Fruit fly (Drosophila melanogaster) whole organism, adult: ENCODE data around the gene CG6966.
A peak's percentile ranks its signal among the peaks of the same experiment; 100 is the strongest.

ENCODE experiments used
- CG11617 ChIP-seq: fragments of 200-800 bp; sonication (Bioruptor generic); optimal IDR thresholded peaks from 2 replicates; lab custom pipeline; 2017; ENCODE audit warnings: mild to moderate bottlenecking, missing biosample characterization, missing genetic modification reagents, missing genetic modification characterization
- CG12768 ChIP-seq: fragments of 200-800 bp; sonication (Bioruptor generic); optimal IDR thresholded peaks from 2 replicates; lab custom pipeline; 2017; ENCODE audit warnings: missing biosample characterization, missing genetic modification characterization, mild to moderate bottlenecking, moderate library complexity, missing genetic modification reagents
- CG14711 ChIP-seq: fragments of 200-800 bp; sonication (Bioruptor generic); optimal IDR thresholded peaks from 2 replicates; lab custom pipeline; 2018; ENCODE audit warnings: missing biosample characterization, mild to moderate bottlenecking, missing genetic modification characterization, moderate library complexity
- CG1620 ChIP-seq: fragments of 200-800 bp; sonication (Bioruptor generic); optimal IDR thresholded peaks from 2 replicates; lab custom pipeline; 2016; ENCODE audit warnings: missing biosample characterization, missing genetic modification characterization
- CG33017 ChIP-seq: fragments of 200-800 bp; sonication (Bioruptor generic); optimal IDR thresholded peaks from 2 replicates; lab custom pipeline; 2018; ENCODE audit warnings: missing biosample characterization, mild to moderate bottlenecking, missing genetic modification characterization, moderate library complexity
- CG5204 ChIP-seq: fragments of 200-800 bp; sonication (Bioruptor generic); optimal IDR thresholded peaks from 2 replicates; lab custom pipeline; 2016; ENCODE audit warnings: missing biosample characterization, missing genetic modification characterization
- CG7045 ChIP-seq: fragments of 200-800 bp; sonication (Bioruptor generic); optimal IDR thresholded peaks from 2 replicates; lab custom pipeline; 2017; ENCODE audit warnings: missing biosample characterization, mild to moderate bottlenecking, missing genetic modification characterization
- CG7101 ChIP-seq: fragments of 200-800 bp; sonication (Bioruptor generic); optimal IDR thresholded peaks from 2 replicates; lab custom pipeline; 2018; ENCODE audit warnings: missing biosample characterization, mild to moderate bottlenecking, missing genetic modification characterization, moderate library complexity
- Clk ChIP-seq: fragments of 200-800 bp; sonication (Bioruptor generic); optimal IDR thresholded peaks from 2 replicates; lab custom pipeline; 2017; ENCODE audit warnings: missing biosample characterization, missing genetic modification characterization
- Crg-1 ChIP-seq: fragments of 200-800 bp; sonication (Bioruptor generic); optimal IDR thresholded peaks from 2 replicates; lab custom pipeline; 2016; ENCODE audit warnings: missing biosample characterization, missing genetic modification characterization
- Hr96 ChIP-seq: fragments of 200-800 bp; sonication (Bioruptor generic); optimal IDR thresholded peaks from 2 replicates; lab custom pipeline; 2016; ENCODE audit warnings: missing biosample characterization, missing genetic modification characterization
- Mnt ChIP-seq: fragments of 200-800 bp; sonication (Bioruptor generic); optimal IDR thresholded peaks from 2 replicates; lab custom pipeline; 2016; ENCODE audit warnings: missing biosample characterization, mild to moderate bottlenecking, missing genetic modification characterization
- bab1 ChIP-seq: fragments of 200-800 bp; sonication (Bioruptor generic); optimal IDR thresholded peaks from 3 replicates; lab custom pipeline; 2019; ENCODE audit warnings: missing biosample characterization, mild to moderate bottlenecking, missing genetic modification characterization, moderate library complexity
- cic ChIP-seq: fragments of 200-800 bp; sonication (Bioruptor generic); optimal IDR thresholded peaks from 2 replicates; lab custom pipeline; 2017; ENCODE audit warnings: missing biosample characterization, mild to moderate bottlenecking, missing genetic modification characterization, moderate library complexity
- cnc ChIP-seq, 2 experiments: fragments of >200 bp; optimal IDR thresholded peaks; 2 replicates each; lab custom pipeline; 2017
- kay ChIP-seq: fragments of 200-800 bp; sonication (Bioruptor generic); peaks from one replicate; lab custom pipeline; 2016; ENCODE audit warnings: missing biosample characterization, missing genetic modification characterization, borderline replicate concordance
- ovo ChIP-seq: fragments of 200-800 bp; sonication (Bioruptor generic); optimal IDR thresholded peaks from 2 replicates; lab custom pipeline; 2016; ENCODE audit warnings: missing biosample characterization, missing genetic modification characterization
- pad ChIP-seq: fragments of 200-800 bp; sonication (Bioruptor generic); optimal IDR thresholded peaks from 3 replicates; lab custom pipeline; 2017; ENCODE audit warnings: missing biosample characterization, missing genetic modification characterization, mild to moderate bottlenecking, moderate library complexity, missing genetic modification reagents
- tj ChIP-seq: fragments of 200-800 bp; sonication (Bioruptor generic); optimal IDR thresholded peaks from 3 replicates; lab custom pipeline; 2017; ENCODE audit warnings: missing biosample characterization, mild to moderate bottlenecking, missing genetic modification characterization, moderate library complexity
- toe ChIP-seq: fragments of 200-800 bp; sonication (Bioruptor generic); optimal IDR thresholded peaks from 2 replicates; lab custom pipeline; 2016; ENCODE audit warnings: missing biosample characterization, missing genetic modification characterization

The CG6966 gene

DNA sequence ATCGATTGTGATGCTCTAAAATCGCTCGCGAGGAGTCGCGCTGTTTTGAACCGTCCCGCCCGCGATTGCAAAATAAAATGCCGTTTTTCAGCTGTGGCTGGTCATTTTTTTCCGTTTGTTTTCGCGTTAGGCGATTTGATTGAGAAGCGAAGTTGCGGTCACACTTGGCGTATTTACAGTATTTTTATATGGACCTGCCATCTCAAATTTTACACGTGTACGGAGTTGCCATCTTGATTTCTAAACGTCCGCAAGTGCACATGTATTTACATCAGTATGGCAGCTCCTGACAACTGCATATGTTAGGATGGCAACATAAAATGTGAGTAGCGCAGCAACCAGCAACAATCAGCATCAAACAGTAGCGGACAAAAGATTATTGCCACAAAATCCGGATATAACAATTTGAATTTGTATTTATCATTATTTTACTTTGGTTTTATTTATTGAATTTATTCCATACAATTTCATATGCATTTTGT is at the start of gene CG6966:
TSS of gene CG6966 (minus strand) at position 82 of the 482 bp plus-strand sequence.
- TF ChIP-seq CG11617 (peak; percentile 85), CG1620 (peak; percentile 98), kay (GFP tag; lab: Kevin White, UChicago) (no peak), Crg-1 (GFP tag; lab: Kevin White, UChicago) (peak; percentile 93), cic (GFP tag; lab: Kevin White, UChicago) (peak; percentile 86), Clk (peak; percentile 84), Mnt (peak; percentile 93), bab1 (peak; percentile 93), cnc (optimal IDR thresholded peaks at IDR 0.05; lab: Kevin White, UChicago) (no peak), CG33017 (tag; lab: Kevin White, UChicago) (peak; percentile 83), tj (GFP tag; lab: Kevin White, UChicago) (peak; percentile 42), CG12768 (GFP tag; lab: Kevin White, UChicago) (peak; percentile 67), CG7045 (GFP tag; lab: Kevin White, UChicago) (peak; percentile 89), Hr96 (peak; percentile 94), toe (peak; percentile 92), CG14711 (tag; lab: Kevin White, UChicago) (peak; percentile 77), ovo (GFP tag; lab: Kevin White, UChicago) (peak; percentile 97), CG5204 (GFP tag; lab: Kevin White, UChicago) (peak; percentile 94), pad (GFP tag; lab: Kevin White, UChicago) (peak; percentile 81), CG7101 (peak; percentile 95)

DNA sequence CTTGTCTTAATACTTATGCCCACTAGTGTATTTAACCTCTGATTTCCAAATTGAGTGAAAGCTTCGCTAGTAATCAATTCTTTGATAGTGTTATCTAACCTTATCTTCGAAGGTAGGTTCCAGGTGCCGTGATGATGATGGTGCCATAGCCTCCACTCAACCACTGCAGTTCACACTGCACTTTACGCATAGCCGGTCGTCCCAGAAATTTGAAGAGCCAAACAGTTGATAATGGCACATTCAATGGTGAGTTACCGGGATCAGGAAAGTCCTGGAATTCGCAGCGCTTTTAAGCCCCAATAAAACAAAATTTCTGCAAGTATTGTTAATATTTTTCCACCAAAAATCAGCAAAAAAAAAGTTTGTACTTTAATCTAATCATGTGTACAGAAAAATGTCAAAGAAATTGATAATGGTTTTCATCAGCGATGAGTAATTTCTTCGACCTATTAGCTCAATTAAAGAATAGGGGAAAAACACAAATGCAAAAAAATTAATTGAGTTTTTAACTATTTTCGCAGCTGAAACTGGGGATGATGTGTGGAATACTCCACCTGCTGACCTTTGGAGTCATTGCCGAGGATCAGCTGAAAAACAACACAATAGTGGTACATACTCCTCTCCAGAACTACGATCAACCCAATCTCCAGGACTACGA is 44.5 kb upstream of the CG6966 start, which contains the start of gene CG3987:
TSS of gene CG3987 (plus strand) at position 143 of the 658 bp plus-strand sequence.
- TF ChIP-seq Mnt (peak; percentile 30), CG11617 (no peak), CG5204 (GFP tag; lab: Kevin White, UChicago) (peak; percentile 25)

DNA sequence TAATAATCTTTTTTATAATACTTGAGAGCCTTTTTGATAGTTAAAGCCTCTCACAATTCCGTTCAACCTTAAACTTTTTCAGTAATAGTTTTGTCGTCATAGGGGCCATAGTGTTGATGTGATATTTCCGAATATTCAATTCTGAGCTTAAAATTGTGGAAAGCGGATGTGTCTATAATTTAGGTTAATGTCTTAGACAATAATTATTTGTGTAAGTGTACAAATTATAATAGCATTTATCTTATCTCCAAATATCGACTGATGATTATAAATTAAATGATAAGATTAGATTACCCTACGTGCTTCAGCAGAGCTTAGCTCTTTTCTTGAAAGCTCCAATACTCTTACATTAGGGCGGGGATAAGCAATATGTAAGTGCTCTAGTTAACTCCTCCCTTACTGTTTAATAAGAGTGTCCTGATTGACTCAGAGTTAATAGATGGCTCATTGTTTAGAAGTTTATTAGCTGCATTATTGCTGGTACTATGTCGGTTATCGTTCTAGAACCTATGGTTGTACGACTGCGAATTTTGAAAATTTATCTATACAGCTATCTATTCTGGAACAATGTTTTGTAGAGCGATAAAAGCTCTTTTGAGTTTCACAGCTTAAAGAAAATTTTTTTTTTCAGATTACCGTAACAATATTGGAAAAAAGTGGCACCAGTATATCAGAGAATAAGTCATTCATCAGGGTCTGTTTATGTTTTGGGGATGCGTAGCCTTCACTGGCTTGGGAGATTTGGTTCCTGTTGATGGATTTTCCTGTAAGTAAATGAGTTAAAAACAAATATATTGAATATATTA is 43.8 kb upstream of the CG6966 start:
- no peak for TF ChIP-seq CG1620
- TF ChIP-seq cnc (optimal IDR thresholded peaks at IDR 0.05; lab: Kevin White, UChicago) = no peak
- peak; percentile 37 for TF ChIP-seq CG33017 (tag; lab: Kevin White, UChicago)
- TF ChIP-seq CG7101 = peak; percentile 39
- TF ChIP-seq CG12768 (GFP tag; lab: Kevin White, UChicago) = peak; percentile 15
- TF ChIP-seq Crg-1 (GFP tag; lab: Kevin White, UChicago) = no peak
- peak; percentile 21 for TF ChIP-seq CG7045 (GFP tag; lab: Kevin White, UChicago)
- TF ChIP-seq CG11617 = peak; percentile 80
- no peak for TF ChIP-seq bab1
- TF ChIP-seq ovo (GFP tag; lab: Kevin White, UChicago) = no peak
- peak; percentile 47 for TF ChIP-seq cic (GFP tag; lab: Kevin White, UChicago)
- TF ChIP-seq toe = peak; percentile 45
- peak; percentile 26 for TF ChIP-seq tj (GFP tag; lab: Kevin White, UChicago)
- TF ChIP-seq CG5204 (GFP tag; lab: Kevin White, UChicago) = peak; percentile 74
- TF ChIP-seq Mnt = no peak
- no peak for TF ChIP-seq CG14711 (tag; lab: Kevin White, UChicago)
- TF ChIP-seq Hr96 = peak; percentile 42

DNA sequence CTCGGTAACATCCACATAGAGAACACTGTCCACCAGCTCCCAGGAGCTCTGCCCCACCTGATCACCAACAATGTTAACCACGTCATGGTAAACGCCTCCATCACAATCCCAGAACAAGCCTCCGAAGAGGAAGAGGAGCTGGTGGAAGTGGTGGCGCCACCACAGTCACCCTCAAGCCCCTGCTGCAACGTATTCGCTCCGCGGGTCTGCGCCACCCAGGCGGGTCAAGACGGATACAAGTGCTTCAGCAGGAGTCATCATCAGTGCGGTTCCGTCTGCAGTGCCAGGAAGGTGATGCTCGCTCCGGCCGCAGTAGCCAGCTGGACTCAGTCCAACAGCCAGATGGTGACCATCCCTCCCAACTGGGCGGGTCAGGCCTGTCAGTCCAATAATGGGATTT is 42.8 kb upstream of the CG6966 start:
- no peak for TF ChIP-seq ovo (GFP tag; lab: Kevin White, UChicago)
- TF ChIP-seq CG11617 = no peak
- no peak for TF ChIP-seq Clk
- no peak for TF ChIP-seq Crg-1 (GFP tag; lab: Kevin White, UChicago)
- no peak for TF ChIP-seq CG14711 (tag; lab: Kevin White, UChicago)
- no peak for TF ChIP-seq tj (GFP tag; lab: Kevin White, UChicago)
- TF ChIP-seq cnc (optimal IDR thresholded peaks at IDR 0.05; lab: Kevin White, UChicago) = no peak
- TF ChIP-seq CG7101 = no peak
- TF ChIP-seq CG1620 = no peak

DNA sequence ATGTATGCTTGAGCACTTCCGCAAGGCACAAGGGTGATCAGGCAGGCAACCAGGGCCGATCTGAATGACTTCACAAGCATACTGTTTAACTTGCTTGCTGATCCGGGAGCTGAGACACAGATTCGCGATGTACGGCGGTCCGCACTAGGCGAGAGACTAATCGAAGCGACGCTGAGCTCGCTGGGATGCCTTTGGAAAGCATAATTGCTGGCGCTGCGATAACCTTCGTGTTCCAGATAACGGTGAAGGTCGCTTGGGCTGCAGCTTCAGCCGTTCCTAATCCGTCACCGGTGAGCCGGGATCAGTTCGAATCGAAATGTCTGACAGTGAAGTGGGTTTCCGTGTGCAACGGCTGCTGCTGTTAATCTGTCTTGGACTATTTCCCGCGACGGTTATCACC is 41.4 kb upstream of the CG6966 start, which contains the start of the genes CG6912 and CG3984:
TSS of gene CG6912 (minus strand) at position 159 of the 400 bp plus-strand sequence.
TSS of gene CG3984 (plus strand) at position 303 of the 400 bp plus-strand sequence.
- TF ChIP-seq tj (GFP tag; lab: Kevin White, UChicago) = peak; percentile 33
- no peak for TF ChIP-seq toe
- TF ChIP-seq CG14711 (tag; lab: Kevin White, UChicago) = no peak
- TF ChIP-seq kay (GFP tag; lab: Kevin White, UChicago) = no peak

DNA sequence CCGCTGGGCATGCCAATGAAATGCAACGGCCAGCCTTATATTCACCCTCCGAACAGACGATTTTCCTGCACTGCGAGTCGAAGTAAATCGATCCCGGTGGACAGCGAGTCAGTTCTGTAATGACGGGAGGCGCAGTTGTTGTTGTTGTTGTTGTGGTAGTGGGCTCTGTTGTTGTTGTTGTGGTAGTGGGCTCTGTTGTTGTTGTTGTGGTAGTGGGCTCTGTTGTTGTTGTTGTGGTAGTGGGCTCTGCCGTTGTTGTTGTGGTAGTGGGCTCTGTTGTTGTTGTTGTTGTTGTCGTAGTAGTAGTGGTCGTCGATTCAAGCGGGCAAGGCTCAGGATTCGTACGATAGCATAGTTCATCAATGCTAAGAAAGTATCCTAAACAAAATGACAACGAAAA is 40.6 kb upstream of the CG6966 start:
- TF ChIP-seq CG11617 = no peak

DNA sequence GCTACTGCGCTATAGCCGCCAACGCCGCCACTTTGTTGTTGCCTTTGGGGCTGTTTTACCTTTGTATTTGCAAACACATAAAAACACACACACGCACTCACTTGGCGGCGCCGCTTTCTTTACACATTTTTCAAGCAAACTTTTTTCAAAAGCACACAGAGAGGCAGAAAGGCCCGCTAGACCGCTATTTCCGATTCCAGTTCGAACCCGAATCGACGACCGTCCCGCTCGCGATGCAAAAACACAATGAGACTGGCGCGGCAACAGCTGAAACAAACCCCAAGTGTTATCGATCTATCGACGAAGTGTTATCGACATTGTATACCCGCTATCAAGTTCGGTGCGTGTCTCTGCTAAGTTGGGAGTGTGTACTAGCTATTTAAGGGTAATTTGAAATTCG is 36.2 kb upstream of the CG6966 start, which contains the start of gene CG42788:
TSS of gene CG42788 (minus strand) at position 250 of the 400 bp plus-strand sequence.
- TF ChIP-seq bab1 (peak; percentile 88), Crg-1 (GFP tag; lab: Kevin White, UChicago) (peak; percentile 71), cic (GFP tag; lab: Kevin White, UChicago) (peak; percentile 81), CG33017 (tag; lab: Kevin White, UChicago) (peak; percentile 51), pad (GFP tag; lab: Kevin White, UChicago) (no peak), CG7101 (peak; percentile 36), Hr96 (peak; percentile 50), ovo (GFP tag; lab: Kevin White, UChicago) (peak; percentile 84), tj (GFP tag; lab: Kevin White, UChicago) (peak; percentile 71), toe (peak; percentile 9), Mnt (peak; percentile 72), CG12768 (GFP tag; lab: Kevin White, UChicago) (peak; percentile 61), CG5204 (GFP tag; lab: Kevin White, UChicago) (no peak), Clk (no peak), CG11617 (peak; percentile 70), CG7045 (GFP tag; lab: Kevin White, UChicago) (no peak), kay (GFP tag; lab: Kevin White, UChicago) (no peak), CG14711 (tag; lab: Kevin White, UChicago) (peak; percentile 14), CG1620 (peak; percentile 82), cnc (optimal IDR thresholded peaks at IDR 0.05; lab: Kevin White, UChicago) (no peak)
